Worm (Caenorhabditis elegans) whole organism, L1 larva: ENCODE data around the gene bed-2.

Source experiments
- Y116A8C.19 ChIP-seq: sonication (generic microtip); optimal IDR thresholded peaks from 2 replicates; lab custom pipeline; 2016; ENCODE audit warnings: missing compliant biosample characterization, missing genetic modification characterization, borderline replicate concordance
- alr-1 ChIP-seq: fragments of 200-800 bp; sonication (Bioruptor generic); optimal IDR thresholded peaks from 2 replicates; lab custom pipeline; 2018; ENCODE audit warnings: borderline replicate concordance, mild to moderate bottlenecking, missing genetic modification characterization, missing compliant biosample characterization
- aly-2 ChIP-seq: fragments of 150-350 bp; optimal IDR thresholded peaks from 2 replicates; lab custom pipeline; 2014; ENCODE audit warnings: missing biosample characterization, missing genetic modification characterization
- blmp-1 ChIP-seq: fragments of 150-350 bp; optimal IDR thresholded peaks from 2 replicates; lab custom pipeline; 2014; ENCODE audit warnings: missing biosample characterization, missing genetic modification characterization
- ceh-63 ChIP-seq: fragments of 200-800 bp; sonication (Bioruptor generic); optimal IDR thresholded peaks from 2 replicates; lab custom pipeline; 2018; ENCODE audit warnings: mild to moderate bottlenecking, missing genetic modification characterization, missing compliant biosample characterization
- ceh-8 ChIP-seq: fragments of 200-800 bp; sonication (Bioruptor generic); optimal IDR thresholded peaks from 2 replicates; lab custom pipeline; 2018; ENCODE audit warnings: mild to moderate bottlenecking, missing genetic modification characterization, moderate library complexity, missing compliant biosample characterization
- ceh-82 ChIP-seq, 3 experiments: fragments of 150-350 bp in 1 of 3; sonication (generic microtip) in 2 of 3; optimal IDR thresholded peaks; 2 replicates each; lab custom pipeline; 2014 to 2017; ENCODE audit warnings: missing biosample characterization in 3 of 3, missing genetic modification characterization in 3 of 3
- ceh-88 ChIP-seq: fragments of 200-800 bp; sonication (Bioruptor generic); IDR thresholded peaks from 2 replicates; pipeline ENCODE4 v1.3.6; 2022; ENCODE audit warnings: missing genetic modification characterization, missing compliant biosample characterization
- ceh-90 ChIP-seq: sonication (generic microtip); optimal IDR thresholded peaks from 2 replicates; lab custom pipeline; 2016; ENCODE audit warnings: missing genetic modification characterization, missing compliant biosample characterization
- efl-1 ChIP-seq, 4 experiments: fragments of 150-350 bp; optimal IDR thresholded peaks in 3 of 4; peaks in 1 of 4; 1 replicate in 1 of 4; 2 replicates in 3 of 4; lab custom pipeline; 2014; ENCODE audit warnings: missing biosample characterization in 2 of 4, missing genetic modification characterization in 2 of 4, missing genetic modification reagents in 2 of 4
- efl-3 ChIP-seq: fragments of 200-800 bp; sonication (Bioruptor generic); optimal IDR thresholded peaks from 2 replicates; lab custom pipeline; 2018; ENCODE audit warnings: mild to moderate bottlenecking, missing genetic modification characterization, missing compliant biosample characterization
- egl-13 ChIP-seq: sonication (generic microtip); optimal IDR thresholded peaks from 2 replicates; lab custom pipeline; 2016; ENCODE audit warnings: missing genotype, missing genetic modification reagents, missing genetic modification characterization, missing compliant biosample characterization
- egl-27 ChIP-seq, 2 experiments: fragments of 150-350 bp in 1 of 2; sonication (generic microtip); optimal IDR thresholded peaks; 3 replicates each; lab custom pipeline; 2017 to 2018; ENCODE audit warnings: missing biosample characterization in 2 of 2, missing genetic modification characterization in 2 of 2, missing genetic modification reagents in 2 of 2
- elt-3 ChIP-seq, 6 experiments: fragments of 150-350 bp in 1 of 6; sonication (generic microtip); optimal IDR thresholded peaks; 2 replicates each; lab custom pipeline; 2017 to 2018; ENCODE audit warnings: missing biosample characterization in 6 of 6, missing genetic modification characterization in 6 of 6, inconsistent platforms in 1 of 6
- fkh-4 ChIP-seq: sonication (generic microtip); optimal IDR thresholded peaks from 2 replicates; lab custom pipeline; 2016; ENCODE audit warnings: missing compliant biosample characterization, missing genetic modification characterization, borderline replicate concordance
- grh-1 ChIP-seq: fragments of 200-800 bp; sonication (Bioruptor generic); IDR thresholded peaks from 2 replicates; pipeline ENCODE4 v1.3.6; 2022; ENCODE audit warnings: missing genetic modification reagents, missing genetic modification characterization, missing compliant biosample characterization
- hlh-17 ChIP-seq: fragments of 200-800 bp; sonication (Bioruptor generic); optimal IDR thresholded peaks from 2 replicates; lab custom pipeline; 2018; ENCODE audit warnings: missing genetic modification characterization, mild to moderate bottlenecking, missing compliant biosample characterization, moderate library complexity, borderline replicate concordance
- jun-1 ChIP-seq: fragments of 150-350 bp; optimal IDR thresholded peaks from 2 replicates; lab custom pipeline; 2014; ENCODE audit warnings: missing biosample characterization, missing genetic modification reagents, missing genetic modification characterization
- lin-14 ChIP-seq: fragments of 200-800 bp; sonication (Bioruptor generic); optimal IDR thresholded peaks from 2 replicates; lab custom pipeline; 2018; ENCODE audit warnings: mild to moderate bottlenecking, missing genetic modification characterization, moderate library complexity, missing compliant biosample characterization
- lin-15B ChIP-seq: fragments of 150-350 bp; sonication (generic microtip); optimal IDR thresholded peaks from 3 replicates; lab custom pipeline; 2014; ENCODE audit warnings: missing biosample characterization, missing genetic modification characterization
- lin-35 ChIP-seq, 2 experiments: fragments of 150-350 bp; optimal IDR thresholded peaks; 2 replicates each; lab custom pipeline; 2014; ENCODE audit warnings: missing biosample characterization in 2 of 2, missing genetic modification characterization in 2 of 2, missing genetic modification reagents in 2 of 2
- lin-39 ChIP-seq: fragments of 150-350 bp; optimal IDR thresholded peaks from 2 replicates; lab custom pipeline; 2014; ENCODE audit warnings: missing biosample characterization, missing genetic modification reagents, missing genetic modification characterization
- mab-9 ChIP-seq: fragments of 200-800 bp; sonication (Bioruptor generic); IDR thresholded peaks from 2 replicates; pipeline ENCODE4 v1.3.6; 2022; ENCODE audit warnings: missing genetic modification reagents, missing genetic modification characterization, missing compliant biosample characterization
- mep-1 ChIP-seq: fragments of 150-350 bp; optimal IDR thresholded peaks from 2 replicates; lab custom pipeline; 2014; ENCODE audit warnings: missing biosample characterization, missing genetic modification characterization
- nhr-11 ChIP-seq: fragments of 150-350 bp; optimal IDR thresholded peaks from 2 replicates; lab custom pipeline; 2014; ENCODE audit warnings: missing biosample characterization, missing genetic modification characterization
- nhr-12 ChIP-seq: sonication (generic microtip); optimal IDR thresholded peaks from 2 replicates; lab custom pipeline; 2017; ENCODE audit warnings: missing biosample characterization, missing genetic modification characterization
- nhr-19 ChIP-seq: fragments of 200-800 bp; sonication (Bioruptor generic); conservative IDR thresholded peaks from 2 replicates; pipeline ENCODE4 v1.3.6; 2022; ENCODE audit warnings: missing genetic modification characterization, missing compliant biosample characterization
- nhr-47 ChIP-seq: sonication (generic microtip); optimal IDR thresholded peaks from 2 replicates; lab custom pipeline; 2016; ENCODE audit warnings: mild to moderate bottlenecking, missing genetic modification characterization, moderate library complexity, missing compliant biosample characterization
- nhr-71 ChIP-seq: sonication (generic microtip); optimal IDR thresholded peaks from 2 replicates; lab custom pipeline; 2016; ENCODE audit warnings: mild to moderate bottlenecking, missing genetic modification characterization, moderate library complexity, missing compliant biosample characterization
- nhr-84 ChIP-seq: sonication (generic microtip); optimal IDR thresholded peaks from 2 replicates; lab custom pipeline; 2017; ENCODE audit warnings: missing biosample characterization, missing genetic modification characterization
- nhr-85 ChIP-seq: sonication (generic microtip); peaks from one replicate; lab custom pipeline; 2016; ENCODE audit warnings: missing genetic modification characterization, inconsistent platforms, missing compliant biosample characterization
- nhr-90 ChIP-seq: sonication (generic microtip); optimal IDR thresholded peaks from 2 replicates; lab custom pipeline; 2016; ENCODE audit warnings: mild to moderate bottlenecking, missing genetic modification characterization, missing compliant biosample characterization; ENCODE audit not compliant: poor library complexity
- pag-3 ChIP-seq: sonication (generic microtip); optimal IDR thresholded peaks from 2 replicates; lab custom pipeline; 2017; ENCODE audit warnings: missing genetic modification characterization, mild to moderate bottlenecking, missing compliant biosample characterization, antibody characterized with exemption, borderline replicate concordance; ENCODE audit not compliant: insufficient read depth
- pax-3 ChIP-seq: fragments of 200-800 bp; sonication (Bioruptor generic); optimal IDR thresholded peaks from 2 replicates; lab custom pipeline; 2018; ENCODE audit warnings: mild to moderate bottlenecking, missing genetic modification characterization, moderate library complexity, missing compliant biosample characterization
- snu-23 ChIP-seq: sonication (generic microtip); optimal IDR thresholded peaks from 2 replicates; lab custom pipeline; 2016; ENCODE audit warnings: missing genetic modification characterization, missing compliant biosample characterization
- sox-4 ChIP-seq: sonication (generic microtip); optimal IDR thresholded peaks from 2 replicates; lab custom pipeline; 2016; ENCODE audit warnings: missing genetic modification characterization, missing compliant biosample characterization
- sup-37 ChIP-seq: fragments of 200-800 bp; sonication (Bioruptor generic); optimal IDR thresholded peaks from 2 replicates; lab custom pipeline; 2018; ENCODE audit warnings: mild to moderate bottlenecking, missing genetic modification characterization, missing compliant biosample characterization
- swsn-7 ChIP-seq: sonication (generic microtip); optimal IDR thresholded peaks from 2 replicates; lab custom pipeline; 2016; ENCODE audit warnings: missing genetic modification characterization, missing compliant biosample characterization
- tlp-1 ChIP-seq: fragments of 150-350 bp; optimal IDR thresholded peaks from 2 replicates; lab custom pipeline; 2014; ENCODE audit warnings: missing biosample characterization, missing genetic modification characterization
- unc-62 ChIP-seq: fragments of 150-350 bp; optimal IDR thresholded peaks from 2 replicates; lab custom pipeline; 2014; ENCODE audit warnings: missing biosample characterization, missing genetic modification reagents, missing genetic modification characterization
- unc-86 ChIP-seq: sonication (generic microtip); optimal IDR thresholded peaks from 2 replicates; lab custom pipeline; 2016; ENCODE audit warnings: missing genetic modification characterization, missing compliant biosample characterization
- vab-15 ChIP-seq: sonication (generic microtip); optimal IDR thresholded peaks from 2 replicates; lab custom pipeline; 2017; ENCODE audit warnings: missing genotype, mild to moderate bottlenecking, missing genetic modification characterization, missing compliant biosample characterization
- xbp-1 ChIP-seq: sonication (generic microtip); optimal IDR thresholded peaks from 2 replicates; lab custom pipeline; 2016; ENCODE audit warnings: missing genetic modification characterization, missing compliant biosample characterization
- ztf-4 ChIP-seq: fragments of 150-350 bp; optimal IDR thresholded peaks from 2 replicates; lab custom pipeline; 2014; ENCODE audit warnings: missing biosample characterization, missing genetic modification characterization

bed-2 gene

ce11 chrIII:11478468-11479363, 8.1 kb upstream of the bed-2 start:
- no peak for TF ChIP-seq Y116A8C.19 (tag; lab: Kevin White, UChicago)
- no peak for TF ChIP-seq ceh-63 (GFP tag; lab: Kevin White, UChicago)
- TF ChIP-seq ceh-8 (GFP tag; lab: Kevin White, UChicago), result no peak
- peak; percentile 60 for TF ChIP-seq lin-14 (GFP tag; lab: Kevin White, UChicago)
- no peak for TF ChIP-seq elt-3 (tag; optimal IDR thresholded peaks at IDR 0.05; lab: Kevin White, UChicago)
- TF ChIP-seq mab-9 (GFP tag; lab: Robert Waterston, UW), result no peak
- TF ChIP-seq xbp-1 (tag; lab: Kevin White, UChicago), result no peak
- no peak for TF ChIP-seq pag-3 (tag; lab: Kevin White, UChicago)
- no peak for TF ChIP-seq ceh-82 (tag; optimal IDR thresholded peaks at IDR 0.05; lab: Kevin White, UChicago)
- TF ChIP-seq sup-37, result no peak
- no peak for TF ChIP-seq egl-27 (tag; optimal IDR thresholded peaks at IDR 0.05; lab: Kevin White, UChicago)
- no peak for TF ChIP-seq lin-35 (GFP tag; optimal IDR thresholded peaks at IDR 0.05; lab: Kevin White, UChicago)
- TF ChIP-seq jun-1 (tag; lab: Kevin White, UChicago), result no peak
- TF ChIP-seq hlh-17 (GFP tag; lab: Kevin White, UChicago), result no peak
- no peak for TF ChIP-seq vab-15 (tag; lab: Kevin White, UChicago)
- no peak for TF ChIP-seq unc-62 (GFP tag; lab: Kevin White, UChicago)
- TF ChIP-seq alr-1 (tag; lab: Kevin White, UChicago), result no peak
- TF ChIP-seq tlp-1, result no peak
- no peak for TF ChIP-seq swsn-7 (tag; lab: Kevin White, UChicago)
- TF ChIP-seq efl-1 (optimal IDR thresholded peaks at IDR 0.05; lab: Kevin White, UChicago), result no peak
- peak in 1 of 2 experiments; percentile 87 for TF ChIP-seq efl-1 (GFP tag; optimal IDR thresholded peaks at IDR 0.05 in 1 of 2; lab: Kevin White, UChicago)
- TF ChIP-seq sox-4 (tag; lab: Kevin White, UChicago), result no peak
- TF ChIP-seq unc-86 (tag; lab: Kevin White, UChicago), result no peak
- no peak for TF ChIP-seq lin-15B (tag; lab: Kevin White, UChicago)
- TF ChIP-seq efl-3 (GFP tag; lab: Kevin White, UChicago), result no peak
- TF ChIP-seq nhr-71 (tag; lab: Kevin White, UChicago), result no peak
- TF ChIP-seq pax-3 (tag; lab: Kevin White, UChicago), result no peak
- TF ChIP-seq nhr-19 (GFP tag; lab: Robert Waterston, UW), result no peak
- no peak for TF ChIP-seq nhr-47 (tag; lab: Kevin White, UChicago)
- no peak for TF ChIP-seq ceh-88 (GFP tag; lab: Robert Waterston, UW)
- TF ChIP-seq nhr-12 (tag; lab: Kevin White, UChicago), result no peak
- no peak for TF ChIP-seq egl-13 (tag; lab: Kevin White, UChicago)
- no peak for TF ChIP-seq ceh-90 (tag; lab: Kevin White, UChicago)
- TF ChIP-seq nhr-11 (tag; lab: Kevin White, UChicago), result no peak
- TF ChIP-seq fkh-4 (tag; lab: Kevin White, UChicago), result no peak
- TF ChIP-seq ztf-4 (tag; lab: Kevin White, UChicago), result no peak
- no peak for TF ChIP-seq lin-39 (tag; lab: Kevin White, UChicago)
- TF ChIP-seq grh-1 (GFP tag; lab: Robert Waterston, UW), result no peak
- TF ChIP-seq aly-2 (tag; lab: Kevin White, UChicago), result no peak
- TF ChIP-seq blmp-1 (tag; lab: Kevin White, UChicago), result peak; percentile 87
- TF ChIP-seq nhr-90 (tag; lab: Kevin White, UChicago), result no peak
- no peak for TF ChIP-seq snu-23
- no peak for TF ChIP-seq nhr-84 (tag; lab: Kevin White, UChicago)
- TF ChIP-seq mep-1 (tag; lab: Kevin White, UChicago), result peak; percentile 39
- TF ChIP-seq nhr-85 (tag; lab: Kevin White, UChicago), result peak; percentile 57
